Worm (Caenorhabditis elegans): ENCODE measurements around the gene arl-8.

- TF ChIP-seq lin-11 (tag; optimal IDR thresholded peaks at IDR 0.05) (no peak), lim-6 (tag; optimal IDR thresholded peaks at IDR 0.05) (no peak), pha-4 (tag; optimal IDR thresholded peaks at IDR 0.05) (no peak), nfya-1 (tag; optimal IDR thresholded peaks at IDR 0.05) (peak; percentile 16), pag-3 (tag; optimal IDR thresholded peaks at IDR 0.05; ENCODE audit: borderline replicate concordance) (no peak), unc-86 (tag; optimal IDR thresholded peaks at IDR 0.05) (no peak), nhr-11 (tag; optimal IDR thresholded peaks at IDR 0.05) (no peak), gmeb-2 (tag; optimal IDR thresholded peaks at IDR 0.05) (no peak), unc-55 (GFP tag; optimal IDR thresholded peaks at IDR 0.05) (no peak)
These were observed 595 bp upstream of the arl-8 start, which contains the start of the genes Y57G11C.1147 and nuo-3 for ce11 chrIV:14797354-14797753.

Measured in whole organism, late embryonic.